Worm (Caenorhabditis elegans) whole organism, mixed stage, embryonic: ENCODE results near the gene K02E11.10.
"Not testable (repeated sequence)": the region's sequence is repeated elsewhere in the genome, so short reads cannot be mapped to it uniquely, and the experiment has no call there.

Source experiments
- M03D4.4 ChIP-seq: sonication (generic microtip); optimal IDR thresholded peaks from 2 replicates; lab custom pipeline; 2017; ENCODE audit warnings: mild to moderate bottlenecking, missing genetic modification characterization, missing compliant biosample characterization
- bed-3 ChIP-seq: fragments of 200-800 bp; sonication (Bioruptor generic); optimal IDR thresholded peaks from 3 replicates; lab custom pipeline; 2018; ENCODE audit warnings: mild to moderate bottlenecking, missing genetic modification characterization, moderate library complexity, missing compliant biosample characterization
- ceh-83 ChIP-seq: fragments of 200-800 bp; sonication (Bioruptor generic); optimal IDR thresholded peaks from 2 replicates; lab custom pipeline; 2018; ENCODE audit warnings: mild to moderate bottlenecking, missing genetic modification characterization, missing compliant biosample characterization
- ces-1 ChIP-seq: fragments of 150-350 bp; optimal IDR thresholded peaks from 2 replicates; lab custom pipeline; 2014; ENCODE audit warnings: missing biosample characterization, missing genetic modification reagents, missing genetic modification characterization
- drap-1 ChIP-seq: fragments of 200-800 bp; sonication (Bioruptor generic); optimal IDR thresholded peaks from 3 replicates; lab custom pipeline; 2018; ENCODE audit warnings: mild to moderate bottlenecking, missing genetic modification characterization, missing compliant biosample characterization
- elt-1 ChIP-seq: sonication (generic microtip); optimal IDR thresholded peaks from 2 replicates; lab custom pipeline; 2017; ENCODE audit warnings: missing genetic modification characterization, mild to moderate bottlenecking, missing compliant biosample characterization, antibody characterized with exemption, moderate library complexity, borderline replicate concordance; ENCODE audit not compliant: insufficient read depth
- elt-3 ChIP-seq: fragments of 150-350 bp; optimal IDR thresholded peaks from 2 replicates; lab custom pipeline; 2014; ENCODE audit warnings: missing biosample characterization, missing genetic modification characterization
- flh-1 ChIP-seq: fragments of 200-800 bp; sonication (Bioruptor generic); optimal IDR thresholded peaks from 2 replicates; lab custom pipeline; 2018; ENCODE audit warnings: mild to moderate bottlenecking, missing genetic modification characterization, moderate library complexity, missing compliant biosample characterization
- ham-2 ChIP-seq: fragments of 200-800 bp; sonication (Bioruptor generic); optimal IDR thresholded peaks from 2 replicates; lab custom pipeline; 2018; ENCODE audit warnings: mild to moderate bottlenecking, missing genetic modification characterization, missing compliant biosample characterization
- lin-13 ChIP-seq: fragments of 150-350 bp; optimal IDR thresholded peaks from 2 replicates; lab custom pipeline; 2014; ENCODE audit warnings: missing biosample characterization, missing genetic modification characterization
- lin-32 ChIP-seq: fragments of 200-800 bp; sonication (Bioruptor generic); optimal IDR thresholded peaks from 2 replicates; lab custom pipeline; 2018; ENCODE audit warnings: mild to moderate bottlenecking, missing genetic modification characterization, missing compliant biosample characterization
- lsy-2 ChIP-seq: fragments of 150-350 bp; optimal IDR thresholded peaks from 2 replicates; lab custom pipeline; 2014; ENCODE audit warnings: missing biosample characterization, missing genetic modification characterization
- mab-5 ChIP-seq: fragments of 150-350 bp; optimal IDR thresholded peaks from 2 replicates; lab custom pipeline; 2014; ENCODE audit warnings: missing biosample characterization, missing genetic modification characterization
- mep-1 ChIP-seq: fragments of 150-350 bp; optimal IDR thresholded peaks from 2 replicates; lab custom pipeline; 2017; ENCODE audit warnings: missing biosample characterization, missing genetic modification reagents, missing genetic modification characterization, inconsistent platforms
- mls-2 ChIP-seq: sonication (generic microtip); optimal IDR thresholded peaks from 2 replicates; lab custom pipeline; 2016; ENCODE audit warnings: mild to moderate bottlenecking, missing genetic modification characterization, moderate library complexity, missing compliant biosample characterization
- nhr-12 ChIP-seq: fragments of 150-350 bp; optimal IDR thresholded peaks from 2 replicates; lab custom pipeline; 2014; ENCODE audit warnings: missing biosample characterization, missing genetic modification characterization
- nhr-2 ChIP-seq: fragments of 150-350 bp; optimal IDR thresholded peaks from 2 replicates; lab custom pipeline; 2014; ENCODE audit warnings: missing biosample characterization, missing genetic modification characterization
- nhr-237 ChIP-seq: fragments of 150-350 bp; optimal IDR thresholded peaks from 2 replicates; lab custom pipeline; 2014; ENCODE audit warnings: missing biosample characterization, missing genetic modification characterization
- nhr-76 ChIP-seq: sonication (generic microtip); optimal IDR thresholded peaks from 2 replicates; lab custom pipeline; 2017; ENCODE audit warnings: missing biosample characterization, missing genetic modification characterization
- pha-4 ChIP-seq: fragments of 150-350 bp; optimal IDR thresholded peaks from 2 replicates; lab custom pipeline; 2018; ENCODE audit warnings: missing biosample characterization, missing genetic modification reagents, missing genetic modification characterization
- sem-2 ChIP-seq: fragments of 200-800 bp; sonication (Bioruptor generic); optimal IDR thresholded peaks from 2 replicates; lab custom pipeline; 2018; ENCODE audit warnings: mild to moderate bottlenecking, missing genetic modification characterization, missing compliant biosample characterization
- sptf-1 ChIP-seq: sonication (generic microtip); optimal IDR thresholded peaks from 2 replicates; lab custom pipeline; 2017; ENCODE audit warnings: mild to moderate bottlenecking, missing genetic modification characterization, moderate library complexity, missing compliant biosample characterization
- tbx-8 ChIP-seq: fragments of 200-800 bp; sonication (Bioruptor generic); optimal IDR thresholded peaks from 2 replicates; lab custom pipeline; 2018; ENCODE audit warnings: mild to moderate bottlenecking, missing genetic modification characterization, moderate library complexity, missing compliant biosample characterization
- unc-120 ChIP-seq: sonication (generic microtip); optimal IDR thresholded peaks from 2 replicates; lab custom pipeline; 2017; ENCODE audit warnings: missing genetic modification characterization, missing compliant biosample characterization; ENCODE audit not compliant: poor library complexity, severe bottlenecking
- unc-39 ChIP-seq: fragments of 150-350 bp; optimal IDR thresholded peaks from 2 replicates; lab custom pipeline; 2014; ENCODE audit warnings: missing biosample characterization, missing genetic modification characterization
- unc-62 ChIP-seq: fragments of 150-350 bp; optimal IDR thresholded peaks from 2 replicates; lab custom pipeline; 2014; ENCODE audit warnings: missing biosample characterization, missing genetic modification reagents, missing genetic modification characterization
- zip-8 ChIP-seq: fragments of 150-350 bp; optimal IDR thresholded peaks from 2 replicates; lab custom pipeline; 2014; ENCODE audit warnings: missing biosample characterization, missing genetic modification characterization
- ztf-11 ChIP-seq: fragments of 150-350 bp; optimal IDR thresholded peaks from 2 replicates; lab custom pipeline; 2014; ENCODE audit warnings: missing biosample characterization, missing genetic modification characterization

Gene K02E11.10

DNA sequence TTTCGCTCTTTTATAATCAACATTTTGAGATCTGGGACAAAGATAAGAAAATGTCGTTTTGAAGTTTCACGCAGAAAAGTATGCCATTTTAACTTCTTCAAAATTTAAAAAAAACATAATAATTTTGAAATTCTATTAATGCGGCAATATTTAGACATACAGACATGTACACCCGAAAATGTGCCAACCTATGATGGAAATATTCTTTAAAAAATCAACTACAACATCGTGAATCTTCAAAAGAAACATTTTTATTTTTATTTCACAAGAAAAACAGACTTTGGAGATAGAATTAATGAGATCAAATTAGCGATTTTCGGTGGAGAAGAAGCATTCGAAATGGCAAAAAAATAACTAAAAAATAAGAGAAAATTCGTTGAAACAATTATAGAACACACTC, 25.8 kb downstream of the K02E11.10 start, which contains the start of gene T16A9.5:
Gene T16A9.5 (minus strand): TSS at position 101 of the 400 bp plus-strand sequence.
- TF ChIP-seq unc-62 (GFP tag; lab: Kevin White, UChicago) = no peak
- TF ChIP-seq pha-4 (tag; lab: Kevin White, UChicago) = no peak
- TF ChIP-seq zip-8 (tag; lab: Kevin White, UChicago) = no peak
- TF ChIP-seq unc-39 (tag; lab: Kevin White, UChicago) = no peak
- no peak for TF ChIP-seq ztf-11 (tag; lab: Kevin White, UChicago)
- no peak for TF ChIP-seq nhr-237
- TF ChIP-seq tbx-8 = no peak

DNA sequence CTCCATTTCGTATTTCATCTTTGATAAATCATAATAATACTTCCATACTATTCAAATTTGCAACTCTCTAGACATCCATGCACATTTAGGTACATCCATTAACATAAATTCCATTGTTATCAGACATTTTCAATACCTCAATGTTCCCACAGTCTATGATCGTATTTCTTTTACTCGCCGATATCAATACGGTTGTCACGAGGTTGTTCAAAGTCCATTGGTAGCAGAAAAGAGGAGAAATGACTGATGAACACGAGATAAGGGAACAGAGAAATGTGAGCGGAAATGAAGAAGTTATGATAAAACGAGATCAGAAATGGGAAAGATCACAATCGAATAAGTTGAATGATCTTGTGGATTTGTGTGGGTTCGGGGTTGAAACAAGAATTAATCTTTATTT, 28.1 kb downstream of the K02E11.10 start:
- no peak for TF ChIP-seq mep-1
- no peak for TF ChIP-seq tbx-8
- TF ChIP-seq ham-2 = no peak
- no peak for TF ChIP-seq unc-120 (tag; lab: Kevin White, UChicago)
- no peak for TF ChIP-seq elt-3
- no peak for TF ChIP-seq lsy-2
- no peak for TF ChIP-seq nhr-12 (tag; lab: Kevin White, UChicago)
- TF ChIP-seq mls-2 (tag; lab: Kevin White, UChicago) = no peak
- no peak for TF ChIP-seq nhr-237
- TF ChIP-seq ces-1 (GFP tag; lab: Kevin White, UChicago) = no peak
- no peak for TF ChIP-seq nhr-76 (tag; lab: Kevin White, UChicago)
- no peak for TF ChIP-seq bed-3 (GFP tag; lab: Kevin White, UChicago)
- no peak for TF ChIP-seq pha-4 (tag; lab: Kevin White, UChicago)
- TF ChIP-seq mab-5 = no peak
- no peak for TF ChIP-seq flh-1 (GFP tag; lab: Kevin White, UChicago)
- TF ChIP-seq elt-1 (tag; lab: Kevin White, UChicago) = no peak
- TF ChIP-seq ceh-83 (GFP tag; lab: Kevin White, UChicago) = no peak

DNA sequence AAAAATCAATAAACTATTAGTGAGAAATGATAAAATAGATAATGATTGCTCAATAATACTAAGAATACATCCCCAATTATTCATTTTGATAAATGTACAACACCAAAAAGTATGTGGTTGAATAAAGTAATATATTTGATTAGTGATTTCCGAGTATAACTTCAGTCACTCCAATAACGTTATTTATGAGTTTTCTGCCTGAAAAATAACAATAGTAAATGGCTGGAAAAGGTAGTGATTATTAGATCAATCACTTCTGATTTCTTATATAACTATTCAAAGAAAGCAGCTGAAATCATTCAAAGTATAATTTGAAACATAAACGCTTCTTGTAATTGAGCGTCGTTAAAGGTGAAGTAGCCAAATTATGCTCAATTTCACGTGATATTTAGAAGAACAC, 30.2 kb downstream of the K02E11.10 start, which contains the start of gene str-230:
Gene str-230 (minus strand): TSS at position 101 of the 400 bp plus-strand sequence.
- no peak for TF ChIP-seq unc-120 (tag; lab: Kevin White, UChicago)
- TF ChIP-seq M03D4.4 = no peak
- TF ChIP-seq lin-13 (tag; lab: Kevin White, UChicago) = no peak
- no peak for TF ChIP-seq sptf-1 (tag; lab: Kevin White, UChicago)

DNA sequence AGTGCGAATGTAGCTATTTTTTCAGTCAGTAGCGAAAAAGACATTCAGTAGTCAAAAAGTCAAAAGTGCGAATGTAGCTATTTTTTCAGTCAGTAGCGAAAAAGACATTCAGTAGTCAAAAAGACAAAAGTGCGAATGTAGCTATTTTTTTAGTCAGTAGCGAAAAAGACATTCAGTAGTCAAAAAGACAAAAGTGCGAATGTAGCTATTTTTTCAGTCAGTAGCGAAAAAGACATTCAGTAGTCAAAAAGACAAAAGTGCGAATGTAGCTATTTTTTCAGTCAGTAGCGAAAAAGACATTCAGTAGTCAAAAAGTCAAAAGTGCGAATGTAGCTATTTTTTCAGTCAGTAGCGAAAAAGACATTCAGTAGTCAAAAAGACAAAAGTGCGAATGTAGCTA, 35.7 kb downstream of the K02E11.10 start, which contains the start of gene T16A9.3:
Gene T16A9.3 (plus strand): TSS at position 301 of the 400 bp plus-strand sequence.
- not testable (repeated sequence) for TF ChIP-seq ztf-11 (tag; lab: Kevin White, UChicago); drap-1 (GFP tag; lab: Kevin White, UChicago); nhr-76 (tag; lab: Kevin White, UChicago)

DNA sequence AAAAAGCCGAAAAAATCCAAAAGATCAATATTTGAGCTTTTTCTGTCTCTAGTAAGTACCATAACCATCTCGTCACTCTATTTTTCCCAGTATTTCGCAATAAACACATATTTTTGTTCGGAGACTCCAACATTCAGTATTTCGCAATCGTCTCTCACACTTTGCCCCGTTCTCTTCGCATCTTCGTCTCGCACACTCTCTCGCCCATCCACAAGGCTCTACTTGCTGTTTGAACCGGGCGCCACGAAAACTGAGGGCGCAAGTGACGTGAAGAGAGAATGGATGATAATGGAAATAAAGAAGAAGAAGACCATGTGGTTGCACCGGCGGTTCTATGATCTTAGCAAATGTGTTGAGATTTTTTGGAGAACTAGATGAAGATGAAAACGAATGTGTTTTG, 40.9 kb downstream of the K02E11.10 start:
- peak; percentile 46 for TF ChIP-seq unc-62 (GFP tag; lab: Kevin White, UChicago)
- peak; percentile 17 for TF ChIP-seq ces-1 (GFP tag; lab: Kevin White, UChicago)
- no peak for TF ChIP-seq nhr-2 (tag; lab: Kevin White, UChicago)
- TF ChIP-seq mab-5 = no peak
- TF ChIP-seq nhr-76 (tag; lab: Kevin White, UChicago) = no peak
- peak; percentile 11 for TF ChIP-seq mep-1
- TF ChIP-seq nhr-237 = peak; percentile 84
- TF ChIP-seq drap-1 (GFP tag; lab: Kevin White, UChicago) = no peak
- peak; percentile 76 for TF ChIP-seq elt-3
- TF ChIP-seq elt-1 (tag; lab: Kevin White, UChicago) = no peak

- TF ChIP-seq unc-120 (tag; lab: Kevin White, UChicago) (no peak), zip-8 (tag; lab: Kevin White, UChicago) (no peak), sem-2 (GFP tag; lab: Kevin White, UChicago) (no peak), lin-32 (GFP tag; lab: Kevin White, UChicago) (no peak), lin-13 (tag; lab: Kevin White, UChicago) (no peak), mls-2 (tag; lab: Kevin White, UChicago) (no peak), tbx-8 (no peak), unc-39 (tag; lab: Kevin White, UChicago) (no peak)
- TF ChIP-seq, all 35 proteins: peak for 0
These were observed 43.3 kb downstream of the K02E11.10 start for ce11 chrV:14197651-14198050.
